Worm (Caenorhabditis elegans) whole organism, young adult: ENCODE measurements around the gene moe-3.

Source experiments
- F37B4.10 ChIP-seq: fragments of 200-800 bp; sonication (Bioruptor generic); IDR thresholded peaks from 2 replicates; pipeline ENCODE4 v1.3.6; 2022; ENCODE audit warnings: missing genetic modification characterization, missing compliant biosample characterization
- F39B2.1 ChIP-seq: fragments of 200-800 bp; sonication (Bioruptor generic); IDR thresholded peaks from 2 replicates; pipeline ENCODE4 v1.3.6; 2022; ENCODE audit warnings: missing genetic modification reagents, missing genetic modification characterization, missing compliant biosample characterization
- F52B5.7 ChIP-seq: sonication (generic microtip); optimal IDR thresholded peaks from 2 replicates; lab custom pipeline; 2016; ENCODE audit warnings: mild to moderate bottlenecking, missing genetic modification characterization, missing compliant biosample characterization
- F55B11.4 ChIP-seq: sonication (generic microtip); optimal IDR thresholded peaks from 2 replicates; lab custom pipeline; 2016; ENCODE audit warnings: missing compliant biosample characterization, missing genetic modification characterization, borderline replicate concordance; ENCODE audit not compliant: insufficient read depth
- F57A8.1 ChIP-seq: fragments of 200-800 bp; sonication (Bioruptor generic); optimal IDR thresholded peaks from 2 replicates; lab custom pipeline; 2018; ENCODE audit warnings: mild to moderate bottlenecking, missing genetic modification characterization, moderate library complexity, missing compliant biosample characterization
- K11D2.4 ChIP-seq: fragments of 200-800 bp; sonication (Bioruptor generic); IDR thresholded peaks from 2 replicates; pipeline ENCODE4 v1.3.6; 2022; ENCODE audit warnings: missing genetic modification reagents, missing genetic modification characterization, missing compliant biosample characterization
- Y53G8AR.9 ChIP-seq: fragments of 200-800 bp; sonication (Bioruptor generic); conservative IDR thresholded peaks from 2 replicates; pipeline ENCODE4 v1.3.6; 2022; ENCODE audit warnings: missing genetic modification reagents, missing genetic modification characterization, missing compliant biosample characterization
- Y56A3A.18 ChIP-seq: fragments of 200-800 bp; sonication (Bioruptor generic); IDR thresholded peaks from 2 replicates; pipeline ENCODE4 v1.3.6; 2022; ENCODE audit warnings: missing genetic modification reagents, missing genetic modification characterization, missing compliant biosample characterization
- ama-1 ChIP-seq, 3 experiments: fragments of 150-350 bp in 1 of 3; sonication (generic microtip) in 2 of 3; optimal IDR thresholded peaks; 2 replicates each; lab custom pipeline; 2014 to 2018; ENCODE audit warnings: missing biosample characterization in 2 of 3, missing genetic modification characterization in 2 of 3, missing genetic modification reagents in 2 of 3
- aptf-2 ChIP-seq: fragments of 200-800 bp; sonication (Bioruptor generic); conservative IDR thresholded peaks from 2 replicates; pipeline ENCODE4 v1.3.6; 2022; ENCODE audit warnings: missing genetic modification reagents, missing genetic modification characterization, missing compliant biosample characterization
- atf-7 ChIP-seq: sonication (generic microtip); optimal IDR thresholded peaks from 2 replicates; lab custom pipeline; 2017; ENCODE audit warnings: mild to moderate bottlenecking, missing genetic modification characterization, missing compliant biosample characterization
- athp-1 ChIP-seq: sonication (generic microtip); optimal IDR thresholded peaks from 2 replicates; lab custom pipeline; 2017; ENCODE audit warnings: mild to moderate bottlenecking, missing genetic modification characterization, missing compliant biosample characterization
- attf-5 ChIP-seq: fragments of 200-800 bp; sonication (Bioruptor generic); optimal IDR thresholded peaks from 2 replicates; lab custom pipeline; 2018; ENCODE audit warnings: mild to moderate bottlenecking, missing genetic modification characterization, missing compliant biosample characterization
- attf-6 ChIP-seq: fragments of 200-800 bp; sonication (Bioruptor generic); IDR thresholded peaks from 2 replicates; pipeline ENCODE4 v1.3.6; 2022; ENCODE audit warnings: missing genetic modification reagents, missing genetic modification characterization, missing compliant biosample characterization
- bed-2 ChIP-seq: fragments of 200-800 bp; sonication (Bioruptor generic); IDR thresholded peaks from 2 replicates; pipeline ENCODE4 v1.3.6; 2022; ENCODE audit warnings: missing genetic modification reagents, missing genetic modification characterization, missing compliant biosample characterization
- ccch-3 ChIP-seq: fragments of 200-800 bp; sonication (Bioruptor generic); optimal IDR thresholded peaks from 2 replicates; lab custom pipeline; 2018; ENCODE audit warnings: mild to moderate bottlenecking, missing genetic modification characterization, missing compliant biosample characterization
- ceh-58 ChIP-seq: fragments of 200-800 bp; sonication (Bioruptor generic); IDR thresholded peaks from 2 replicates; pipeline ENCODE4 v1.3.6; 2022; ENCODE audit warnings: missing genetic modification characterization, missing compliant biosample characterization
- die-1 ChIP-seq: sonication (generic microtip); optimal IDR thresholded peaks from 2 replicates; lab custom pipeline; 2016; ENCODE audit warnings: missing genotype, mild to moderate bottlenecking, missing genetic modification characterization, missing compliant biosample characterization
- dox-1 ChIP-seq: fragments of 200-800 bp; sonication (Bioruptor generic); IDR thresholded peaks from 2 replicates; pipeline ENCODE4 v1.3.6; 2022; ENCODE audit warnings: missing genetic modification reagents, missing genetic modification characterization, missing compliant biosample characterization
- dpl-1 ChIP-seq: fragments of 150-350 bp; optimal IDR thresholded peaks from 2 replicates; lab custom pipeline; 2014; ENCODE audit warnings: missing biosample characterization, missing genetic modification reagents, missing genetic modification characterization
- ets-4 ChIP-seq: fragments of 200-800 bp; sonication (Bioruptor generic); optimal IDR thresholded peaks from 2 replicates; lab custom pipeline; 2018; ENCODE audit warnings: mild to moderate bottlenecking, missing genetic modification characterization, missing compliant biosample characterization
- fkh-3 ChIP-seq: sonication (generic microtip); optimal IDR thresholded peaks from 2 replicates; lab custom pipeline; 2016; ENCODE audit warnings: mild to moderate bottlenecking, missing genetic modification characterization, missing compliant biosample characterization
- gei-17 ChIP-seq: fragments of 200-800 bp; sonication (Bioruptor generic); optimal IDR thresholded peaks from 2 replicates; lab custom pipeline; 2018; ENCODE audit warnings: mild to moderate bottlenecking, missing genetic modification characterization, missing compliant biosample characterization
- him-1 ChIP-seq: sonication (generic microtip); optimal IDR thresholded peaks from 2 replicates; lab custom pipeline; 2016; ENCODE audit warnings: missing genotype, missing genetic modification reagents, missing genetic modification characterization, missing compliant biosample characterization
- hlh-12 ChIP-seq: sonication (generic microtip); optimal IDR thresholded peaks from 2 replicates; lab custom pipeline; 2016; ENCODE audit warnings: missing genetic modification characterization, missing compliant biosample characterization
- hrde-1 ChIP-seq: sonication (generic microtip); optimal IDR thresholded peaks from 2 replicates; lab custom pipeline; 2016; ENCODE audit warnings: missing genetic modification characterization, mild to moderate bottlenecking, missing compliant biosample characterization, moderate library complexity, missing genotype, missing genetic modification reagents, borderline replicate concordance
- let-607 ChIP-seq, 2 experiments: fragments of 200-800 bp in 1 of 2; sonication (Bioruptor generic) in 1 of 2; sonication (generic microtip) in 1 of 2; optimal IDR thresholded peaks; 2 replicates each; lab custom pipeline; 2016 to 2018; ENCODE audit warnings: mild to moderate bottlenecking in 2 of 2, missing compliant biosample characterization in 2 of 2, missing genetic modification characterization in 2 of 2, moderate library complexity in 2 of 2, missing genotype in 1 of 2
- lir-1 ChIP-seq: fragments of 200-800 bp; sonication (Bioruptor generic); conservative IDR thresholded peaks from 2 replicates; pipeline ENCODE4 v1.3.6; 2022; ENCODE audit warnings: missing genetic modification reagents, missing genetic modification characterization, missing compliant biosample characterization
- madf-10 ChIP-seq: sonication (generic microtip); optimal IDR thresholded peaks from 2 replicates; lab custom pipeline; 2016; ENCODE audit warnings: mild to moderate bottlenecking, missing genetic modification characterization, missing compliant biosample characterization
- madf-3 ChIP-seq: fragments of 200-800 bp; sonication (Bioruptor generic); IDR thresholded peaks from 2 replicates; pipeline ENCODE4 v1.3.6; 2022; ENCODE audit warnings: missing genetic modification reagents, missing genetic modification characterization, missing compliant biosample characterization
- madf-6 ChIP-seq: fragments of 200-800 bp; sonication (Bioruptor generic); IDR thresholded peaks from 2 replicates; pipeline ENCODE4 v1.3.6; 2022; ENCODE audit warnings: missing genetic modification reagents, missing genetic modification characterization, missing compliant biosample characterization
- mcd-1 ChIP-seq: fragments of 200-800 bp; sonication (Bioruptor generic); IDR thresholded peaks from 2 replicates; pipeline ENCODE4 v1.3.6; 2022; ENCODE audit warnings: missing genetic modification reagents, missing genetic modification characterization, missing compliant biosample characterization
- nfya-2 ChIP-seq: fragments of 200-800 bp; sonication (Bioruptor generic); IDR thresholded peaks from 2 replicates; pipeline ENCODE4 v1.3.6; 2022; ENCODE audit warnings: missing genetic modification reagents, missing genetic modification characterization, missing compliant biosample characterization
- nhr-179 ChIP-seq: sonication (generic microtip); optimal IDR thresholded peaks from 2 replicates; lab custom pipeline; 2016; ENCODE audit warnings: mild to moderate bottlenecking, missing genetic modification characterization, missing compliant biosample characterization
- nhr-80 ChIP-seq: sonication (generic microtip); optimal IDR thresholded peaks from 2 replicates; lab custom pipeline; 2016; ENCODE audit warnings: missing genetic modification characterization, missing compliant biosample characterization
- pbrm-1 ChIP-seq: fragments of 200-800 bp; sonication (Bioruptor generic); IDR thresholded peaks from 2 replicates; pipeline ENCODE4 v1.3.6; 2022; ENCODE audit warnings: missing genetic modification reagents, missing genetic modification characterization, missing compliant biosample characterization
- repo-1 ChIP-seq: sonication (generic microtip); optimal IDR thresholded peaks from 2 replicates; lab custom pipeline; 2017; ENCODE audit warnings: mild to moderate bottlenecking, missing genetic modification characterization, missing compliant biosample characterization
- sdz-38 ChIP-seq: sonication (generic microtip); optimal IDR thresholded peaks from 2 replicates; lab custom pipeline; 2016; ENCODE audit warnings: missing genotype, missing genetic modification characterization, missing compliant biosample characterization
- snpc-1.1 ChIP-seq: sonication (generic microtip); optimal IDR thresholded peaks from 2 replicates; lab custom pipeline; 2017; ENCODE audit warnings: missing genetic modification characterization, mild to moderate bottlenecking, missing compliant biosample characterization, antibody characterized with exemption, moderate library complexity, missing genotype, missing genetic modification reagents; ENCODE audit not compliant: insufficient read depth
- snpc-4 ChIP-seq, 5 experiments: fragments of 150-350 bp in 1 of 5; sonication (generic microtip) in 4 of 5; optimal IDR thresholded peaks; 2 replicates each; lab custom pipeline; 2014 to 2018; ENCODE audit warnings: missing genetic modification characterization in 5 of 5, missing biosample characterization in 3 of 5, antibody characterized with exemption in 2 of 5, mild to moderate bottlenecking in 2 of 5, missing compliant biosample characterization in 2 of 5, missing genotype in 2 of 5, moderate library complexity in 2 of 5, missing genetic modification reagents in 1 of 5
- ztf-18 ChIP-seq: sonication (generic microtip); optimal IDR thresholded peaks from 2 replicates; lab custom pipeline; 2016; ENCODE audit warnings: missing genotype, mild to moderate bottlenecking, missing genetic modification characterization, missing compliant biosample characterization
- ztf-25 ChIP-seq: fragments of 200-800 bp; sonication (Bioruptor generic); IDR thresholded peaks from 2 replicates; pipeline ENCODE4 v1.3.6; 2022; ENCODE audit warnings: missing genetic modification reagents, missing genetic modification characterization, missing compliant biosample characterization
- ztf-28 ChIP-seq: fragments of 200-800 bp; sonication (Bioruptor generic); IDR thresholded peaks from 2 replicates; pipeline ENCODE4 v1.3.6; 2022; ENCODE audit warnings: missing genetic modification reagents, missing genetic modification characterization, missing compliant biosample characterization
- ztf-6 ChIP-seq: fragments of 200-800 bp; sonication (Bioruptor generic); IDR thresholded peaks from 2 replicates; pipeline ENCODE4 v1.3.6; 2022; ENCODE audit warnings: missing genetic modification reagents, missing genetic modification characterization, missing compliant biosample characterization

moe-3 gene

DNA sequence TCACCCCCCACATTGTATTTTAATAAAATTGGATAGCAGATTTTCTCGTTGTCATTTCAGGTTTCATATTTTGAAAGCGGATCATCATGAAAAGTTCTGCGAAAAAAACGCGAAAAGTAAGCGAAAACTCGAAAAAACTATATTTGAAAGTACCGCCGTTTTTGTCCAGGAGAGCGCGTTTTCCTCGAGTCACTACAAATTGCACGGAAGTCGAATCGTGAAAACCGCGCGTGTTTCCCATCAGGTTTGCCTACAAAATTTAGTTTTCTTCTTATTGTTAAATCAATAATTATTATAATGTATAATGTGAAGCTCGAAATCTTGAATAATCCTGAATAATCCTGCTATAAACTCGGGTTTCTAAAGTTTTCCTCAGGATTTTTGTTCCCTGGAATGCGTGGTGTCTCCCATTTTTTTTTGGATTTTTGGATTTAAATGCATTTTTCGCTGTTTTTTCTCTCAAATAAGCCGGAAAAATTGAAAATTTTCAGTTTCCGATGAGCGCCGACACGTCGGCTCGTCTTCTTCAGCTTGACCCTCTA, 34.2 kb upstream of the moe-3 start, which contains the start of gene btf-1 (continued):
- TF ChIP-seq Y53G8AR.9 (GFP tag; lab: Robert Waterston, UW) (peak; percentile 76; the same call in 1 of the 2 replicates), snpc-4 (GFP tag; optimal IDR thresholded peaks at IDR 0.05; lab: Kevin White, UChicago) (no peak), snpc-4 (tag; optimal IDR thresholded peaks at IDR 0.05; lab: Kevin White, UChicago) (peak in 2 of 4 experiments; percentile 48 to 67), ets-4 (GFP tag; lab: Kevin White, UChicago) (no peak), madf-10 (tag; lab: Kevin White, UChicago) (peak; percentile 66), attf-6 (GFP tag; lab: Robert Waterston, UW) (no peak), ceh-58 (GFP tag; lab: Robert Waterston, UW) (no peak), F39B2.1 (no peak), pbrm-1 (peak; percentile 55; the same call in 1 of the 2 replicates), ztf-18 (peak; percentile 57), hrde-1 (tag; lab: Kevin White, UChicago) (peak; percentile 76), ztf-28 (GFP tag; lab: Robert Waterston, UW) (0 out of 2 replicates have a peak, but pooled peaks have one; percentile 45), madf-6 (GFP tag; lab: Robert Waterston, UW) (no peak; the same call in 1 of the 2 replicates), ztf-25 (GFP tag; lab: Robert Waterston, UW) (no peak), die-1 (tag; lab: Kevin White, UChicago) (no peak), sdz-38 (tag; lab: Kevin White, UChicago) (no peak), aptf-2 (GFP tag; lab: Robert Waterston, UW) (no peak), ama-1 (optimal IDR thresholded peaks at IDR 0.05; lab: Kevin White, UChicago) (peak; percentile 58), ama-1 (GFP tag; optimal IDR thresholded peaks at IDR 0.05; lab: Kevin White, UChicago) (peak in 1 of 2 experiments; percentile 63), madf-3 (GFP tag; lab: Robert Waterston, UW) (no peak), mcd-1 (GFP tag; lab: Robert Waterston, UW) (peak; percentile 95), snpc-1.1 (peak; percentile 13), athp-1 (tag; lab: Kevin White, UChicago) (no peak), lir-1 (GFP tag; lab: Robert Waterston, UW) (no peak), dpl-1 (peak; percentile 61), F55B11.4 (no peak), K11D2.4 (peak; percentile 80), nfya-2 (GFP tag; lab: Robert Waterston, UW) (no peak), F52B5.7 (no peak), him-1 (tag; lab: Kevin White, UChicago) (no peak), atf-7 (peak; percentile 24), dox-1 (peak; percentile 82), F57A8.1 (GFP tag; lab: Kevin White, UChicago) (no peak), attf-5 (peak; percentile 58), gei-17 (GFP tag; lab: Kevin White, UChicago) (no peak), ccch-3 (GFP tag; lab: Kevin White, UChicago) (peak; percentile 62), let-607 (tag; optimal IDR thresholded peaks at IDR 0.05; lab: Kevin White, UChicago) (peak; percentile 56 to 72), Y56A3A.18 (no peak), repo-1 (tag; lab: Kevin White, UChicago) (peak; percentile 65), bed-2 (peak; percentile 54; the same call in 1 of the 2 replicates), ztf-6 (GFP tag; lab: Robert Waterston, UW) (no peak), nhr-179 (no peak), nhr-80 (tag; lab: Kevin White, UChicago) (no peak), hlh-12 (tag; lab: Kevin White, UChicago) (no peak), F37B4.10 (GFP tag; lab: Robert Waterston, UW) (no peak), fkh-3 (no peak)
